Fruit fly (Drosophila melanogaster) S2 (cell line): Measurements from ENCODE around the gene CG31131.

Experiments
- CG8478 ChIP-seq: fragments of >200 bp; optimal IDR thresholded peaks from 2 replicates; lab custom pipeline; 2018
- CTCF ChIP-seq, 2 experiments: fragments of >200 bp; optimal IDR thresholded peaks; 2 replicates each; lab custom pipeline; 2018

DNA sequence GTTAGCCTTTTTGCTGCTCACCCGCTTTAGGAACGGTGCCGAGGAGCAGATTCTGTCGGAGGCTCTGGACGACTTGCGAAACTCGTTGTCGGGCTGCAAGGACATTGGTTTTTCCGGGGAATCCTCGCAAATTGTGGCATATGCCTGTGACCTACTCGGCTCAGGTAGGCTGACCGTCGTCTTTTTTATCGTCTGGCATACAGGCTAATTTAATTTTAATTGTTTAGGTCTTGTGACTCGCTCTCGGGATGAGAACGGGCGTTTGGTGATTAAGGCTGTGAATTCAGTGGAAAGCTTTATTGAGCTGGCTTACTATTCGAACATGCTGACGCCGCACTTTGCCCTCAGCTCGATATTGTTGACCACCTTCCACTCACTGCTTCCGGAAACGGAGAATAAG lies 31.6 kb downstream of the CG31131 start:
- TF ChIP-seq CG8478 (lab: Kevin White, UChicago) (no peak), CTCF (optimal IDR thresholded peaks at IDR 0.05; lab: Kevin White, UChicago) (no peak)
